ENCODE assay signal across 3 fruit fly cellular contexts in the genomic region with DNA sequence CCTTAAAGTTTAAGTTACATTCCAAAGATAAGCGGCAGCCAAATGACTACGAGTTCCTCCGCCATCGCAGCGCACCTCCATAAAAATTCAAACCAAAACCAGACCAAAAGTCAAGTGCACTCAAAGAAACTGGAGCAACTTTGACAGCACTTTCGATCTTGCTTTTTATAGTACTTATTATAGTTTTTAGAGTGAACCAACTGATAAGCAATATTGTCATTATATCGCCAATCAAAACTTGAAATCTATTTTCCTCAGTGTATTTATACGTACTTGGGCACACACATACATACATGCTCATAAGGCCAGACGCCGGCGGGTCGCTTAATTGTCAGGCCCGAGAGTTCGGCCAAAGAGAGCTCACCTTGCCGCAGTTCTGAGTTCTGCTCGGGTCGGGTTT.
TF ChIP-seq lines count a peak whose summit lies in the region.

No protein-coding gene starts in this region.

TF ChIP-seq in whole organism, embryonic, 481 proteins besides CTCF, POLR2A, EP300 and RAD21 (continued from another document and continues in another):
- TF ChIP-seq CoRest (tag; optimal IDR thresholded peaks at IDR 0.05; lab: Kevin White, UChicago) (peak; percentile 71), CG8765 (GFP tag; IDR thresholded peaks at IDR 0.05; lab: Robert Waterston, UW) (peak; percentile 90), Aef1 (GFP tag; IDR thresholded peaks at IDR 0.05; lab: Robert Waterston, UW) (0 out of 3 replicates have a peak, but pooled peaks have one; percentile 28), Scr (GFP tag; IDR thresholded peaks at IDR 0.05; lab: Robert Waterston, UW; ENCODE audit: partially characterized antibody) (no peak), Atf6 (GFP tag; IDR thresholded peaks at IDR 0.05; lab: Robert Waterston, UW) (peak; percentile 53; the same call in 1 of the 2 replicates), bigmax (GFP tag; optimal IDR thresholded peaks at IDR 0.05; lab: Kevin White, UChicago) (no peak), CG9215 (GFP tag; IDR thresholded peaks at IDR 0.05; lab: Robert Waterston, UW) (0 out of 2 replicates have a peak, but pooled peaks have one; percentile 4), CG7372 (GFP tag; IDR thresholded peaks at IDR 0.05; lab: Robert Waterston, UW) (peak; percentile 35; the same call in 1 of the 2 replicates), Ets65A (GFP tag; lab: Kevin White, UChicago) (peak; percentile 96), Dek (tag; optimal IDR thresholded peaks at IDR 0.05; lab: Kevin White, UChicago) (no peak), Bdp1 (GFP tag; optimal IDR thresholded peaks at IDR 0.05; lab: Kevin White, UChicago) (peak; percentile 52), CG3065 (GFP tag; optimal IDR thresholded peaks at IDR 0.05; lab: Kevin White, UChicago) (peak; percentile 25), CG13287 (GFP tag; IDR thresholded peaks at IDR 0.05; lab: Robert Waterston, UW; ENCODE audit: partially characterized antibody) (no peak), CG13123 (GFP tag; optimal IDR thresholded peaks at IDR 0.05; lab: Kevin White, UChicago) (peak; percentile 52), CG6272 (GFP tag; IDR thresholded peaks at IDR 0.05; lab: Robert Waterston, UW) (0 out of 2 replicates have a peak, but pooled peaks have one; percentile 24), Dad (GFP tag; optimal IDR thresholded peaks at IDR 0.05; lab: Kevin White, UChicago) (peak; percentile 65), Lhr (GFP tag; optimal IDR thresholded peaks at IDR 0.05; lab: Kevin White, UChicago) (peak; percentile 58), CG6254 (GFP tag; optimal IDR thresholded peaks at IDR 0.05; lab: Kevin White, UChicago) (peak; percentile 79), CG1024 (GFP tag; IDR thresholded peaks at IDR 0.05; lab: Robert Waterston, UW) (peak; percentile 69), da (GFP tag; optimal IDR thresholded peaks at IDR 0.05; lab: Kevin White, UChicago) (no peak), CG7786 (GFP tag; optimal IDR thresholded peaks at IDR 0.05; lab: Kevin White, UChicago) (peak; percentile 62), Dfd (GFP tag; optimal IDR thresholded peaks at IDR 0.05; lab: Kevin White, UChicago) (no peak), CG18011 (GFP tag; optimal IDR thresholded peaks at IDR 0.05; lab: Kevin White, UChicago) (no peak), CG8359 (GFP tag; optimal IDR thresholded peaks at IDR 0.05; lab: Kevin White, UChicago; ENCODE audit: borderline replicate concordance) (peak; percentile 72), dpn (GFP tag; optimal IDR thresholded peaks at IDR 0.05; lab: Kevin White, UChicago) (peak; percentile 71 to 73), Bgb (GFP tag; IDR thresholded peaks at IDR 0.05; lab: Robert Waterston, UW; ENCODE audit: partially characterized antibody) (no peak), prd (optimal IDR thresholded peaks at IDR 0.05; lab: Kevin White, UChicago) (no peak), prd (GFP tag; IDR thresholded peaks at IDR 0.05; lab: Robert Waterston, UW) (peak; percentile 94), Hmr (GFP tag; optimal IDR thresholded peaks at IDR 0.05; lab: Kevin White, UChicago) (peak; percentile 7), CG10267 (tag; optimal IDR thresholded peaks at IDR 0.05; lab: Kevin White, UChicago) (peak; percentile 83), CG17359 (tag; optimal IDR thresholded peaks at IDR 0.05; lab: Kevin White, UChicago) (peak; percentile 69), BtbVII (GFP tag; optimal IDR thresholded peaks at IDR 0.05; lab: Kevin White, UChicago) (no peak), zfh2 (GFP tag; optimal IDR thresholded peaks at IDR 0.05; lab: Kevin White, UChicago) (no peak), lov (optimal IDR thresholded peaks at IDR 0.05; lab: Kevin White, UChicago) (no peak), lov (GFP tag; IDR thresholded peaks at IDR 0.05; lab: Robert Waterston, UW) (peak; percentile 92), kni (GFP tag; optimal IDR thresholded peaks at IDR 0.05; lab: Kevin White, UChicago) (no peak), Antp (GFP tag; optimal IDR thresholded peaks at IDR 0.05; lab: Kevin White, UChicago) (peak; percentile 58), CG4820 (GFP tag; optimal IDR thresholded peaks at IDR 0.05; lab: Kevin White, UChicago) (peak; percentile 85), CG2199 (GFP tag; IDR thresholded peaks at IDR 0.05; lab: Robert Waterston, UW) (peak; percentile 67; the same call in 1 of the 3 replicates), usp (GFP tag; optimal IDR thresholded peaks at IDR 0.05; lab: Kevin White, UChicago) (no peak), CG16779 (GFP tag; IDR thresholded peaks at IDR 0.05; lab: Robert Waterston, UW) (no peak)

TF ChIP-seq in whole organism, prepupa, 60 proteins besides CTCF, POLR2A, EP300 and RAD21 (continued from another document):
- TF ChIP-seq Sox102F (GFP tag; optimal IDR thresholded peaks at IDR 0.05; lab: Kevin White, UChicago) (peak; percentile 81), CG34406 (GFP tag; optimal IDR thresholded peaks at IDR 0.05; lab: Kevin White, UChicago) (peak; percentile 77), CG6792 (GFP tag; optimal IDR thresholded peaks at IDR 0.05; lab: Kevin White, UChicago) (peak; percentile 73), CG10631 (GFP tag; optimal IDR thresholded peaks at IDR 0.05; lab: Kevin White, UChicago) (peak; percentile 72), CG6808 (GFP tag; optimal IDR thresholded peaks at IDR 0.05; lab: Kevin White, UChicago) (peak; percentile 73), lz (GFP tag; optimal IDR thresholded peaks at IDR 0.05; lab: Kevin White, UChicago) (peak; percentile 79), CG3032 (tag; optimal IDR thresholded peaks at IDR 0.05; lab: Kevin White, UChicago) (peak; percentile 71), Blimp-1 (GFP tag; optimal IDR thresholded peaks at IDR 0.05; lab: Kevin White, UChicago) (peak; percentile 32), Gug (GFP tag; IDR thresholded peaks at IDR 0.05; lab: Robert Waterston, UW) (no peak), CG6276 (GFP tag; optimal IDR thresholded peaks at IDR 0.05; lab: Kevin White, UChicago) (no peak), CG6163 (GFP tag; IDR thresholded peaks at IDR 0.05; lab: Robert Waterston, UW) (peak; percentile 83), Hr4 (GFP tag; optimal IDR thresholded peaks at IDR 0.05; lab: Kevin White, UChicago) (peak; percentile 17), Eip93F (GFP tag; optimal IDR thresholded peaks at IDR 0.05; lab: Kevin White, UChicago) (no peak), svp (GFP tag; lab: Kevin White, UChicago) (peak; percentile 90), Lpt (GFP tag; optimal IDR thresholded peaks at IDR 0.05; lab: Kevin White, UChicago) (no peak), CG11294 (GFP tag; IDR thresholded peaks at IDR 0.05; lab: Robert Waterston, UW) (no peak), spab (GFP tag; optimal IDR thresholded peaks at IDR 0.05; lab: Kevin White, UChicago) (peak; percentile 63), CG16779 (tag; optimal IDR thresholded peaks at IDR 0.05; lab: Kevin White, UChicago) (no peak), CG8319 (GFP tag; optimal IDR thresholded peaks at IDR 0.05; lab: Kevin White, UChicago) (peak; percentile 51), CG1621 (tag; optimal IDR thresholded peaks at IDR 0.05; lab: Kevin White, UChicago) (peak; percentile 68), salr (GFP tag; optimal IDR thresholded peaks at IDR 0.05; lab: Kevin White, UChicago) (peak; percentile 47 to 61), CG8119 (GFP tag; IDR thresholded peaks at IDR 0.05; lab: Robert Waterston, UW) (0 out of 3 replicates have a peak, but pooled peaks have one; percentile 17), CG11762 (GFP tag; optimal IDR thresholded peaks at IDR 0.05; lab: Kevin White, UChicago; ENCODE audit: insufficient read depth) (peak; percentile 56), Sox14 (GFP tag; optimal IDR thresholded peaks at IDR 0.05; lab: Kevin White, UChicago) (peak; percentile 75), Ets96B (tag; optimal IDR thresholded peaks at IDR 0.05; lab: Kevin White, UChicago) (peak; percentile 79), pdm3 (GFP tag; optimal IDR thresholded peaks at IDR 0.05; lab: Kevin White, UChicago) (peak; percentile 71), Ets21C (GFP tag; optimal IDR thresholded peaks at IDR 0.05; lab: Kevin White, UChicago) (peak; percentile 69), fd59A (GFP tag; optimal IDR thresholded peaks at IDR 0.05; lab: Kevin White, UChicago) (peak; percentile 72), eg (GFP tag; IDR thresholded peaks at IDR 0.05; lab: Robert Waterston, UW) (0 out of 3 replicates have a peak, but pooled peaks have one; percentile 21), Hr38 (GFP tag; optimal IDR thresholded peaks at IDR 0.05; lab: Kevin White, UChicago) (no peak), CG11902 (GFP tag; optimal IDR thresholded peaks at IDR 0.05; lab: Kevin White, UChicago) (peak; percentile 72), Sox15 (GFP tag; optimal IDR thresholded peaks at IDR 0.05; lab: Kevin White, UChicago) (peak; percentile 61), net (GFP tag; optimal IDR thresholded peaks at IDR 0.05; lab: Kevin White, UChicago) (peak; percentile 55), OdsH (GFP tag; optimal IDR thresholded peaks at IDR 0.05; lab: Kevin White, UChicago) (peak; percentile 78), Hr39 (GFP tag; optimal IDR thresholded peaks at IDR 0.05; lab: Kevin White, UChicago) (peak; percentile 85), CG8632 (GFP tag; optimal IDR thresholded peaks at IDR 0.05; lab: Kevin White, UChicago) (peak; percentile 72), acj6 (GFP tag; optimal IDR thresholded peaks at IDR 0.05; lab: Kevin White, UChicago) (peak; percentile 78), Met (GFP tag; optimal IDR thresholded peaks at IDR 0.05; lab: Kevin White, UChicago) (peak; percentile 81)
TF ChIP-seq in whole organism, prepupa: peak in this region for 48.

TF ChIP-seq in whole organism, wandering third instar larva, 38 proteins besides CTCF, POLR2A, EP300 and RAD21 (continued from another document):
- TF ChIP-seq Sp1 (GFP tag; optimal IDR thresholded peaks at IDR 0.05; lab: Kevin White, UChicago) (peak; percentile 69), ey (GFP tag; optimal IDR thresholded peaks at IDR 0.05; lab: Kevin White, UChicago) (peak; percentile 83), woc (GFP tag; optimal IDR thresholded peaks at IDR 0.05; lab: Kevin White, UChicago) (peak; percentile 60), fru (GFP tag; optimal IDR thresholded peaks at IDR 0.05; lab: Kevin White, UChicago) (peak; percentile 81), Dif (GFP tag; optimal IDR thresholded peaks at IDR 0.05; lab: Kevin White, UChicago; ENCODE audit: partially characterized antibody) (no peak), rgr (GFP tag; optimal IDR thresholded peaks at IDR 0.05; lab: Kevin White, UChicago) (peak; percentile 76), tai (GFP tag; optimal IDR thresholded peaks at IDR 0.05; lab: Kevin White, UChicago) (no peak), brk (GFP tag; optimal IDR thresholded peaks at IDR 0.05; lab: Kevin White, UChicago) (peak; percentile 57), h (GFP tag; optimal IDR thresholded peaks at IDR 0.05; lab: Kevin White, UChicago) (peak; percentile 88), sv (GFP tag; optimal IDR thresholded peaks at IDR 0.05; lab: Kevin White, UChicago) (peak; percentile 64)
